Worm (Caenorhabditis elegans): Measurements from ENCODE around the gene C50D2.2.

DNA sequence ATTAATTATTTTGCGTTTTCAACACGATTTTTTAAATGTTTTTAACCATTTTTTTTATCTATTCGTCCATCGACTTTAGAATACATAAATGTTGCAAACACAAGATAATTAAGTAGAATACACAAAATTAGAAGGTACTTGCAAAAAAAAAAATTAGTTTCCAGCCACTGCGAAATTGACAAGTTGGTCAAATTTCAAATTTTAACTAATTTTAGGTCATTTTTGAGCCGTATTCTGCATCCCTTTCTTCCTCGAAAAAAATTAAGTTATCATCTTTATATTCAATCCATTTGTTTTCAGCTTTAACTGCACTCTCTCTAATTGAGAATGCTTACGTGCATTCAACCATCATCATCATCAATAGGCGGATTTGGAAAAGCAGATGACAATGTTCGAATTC, 39.6 kb upstream of the C50D2.2 start, which contains the start of gene egl-26:
- TF ChIP-seq T23F11.4 (GFP tag; optimal IDR thresholded peaks at IDR 0.05) (no peak), fkh-10 (GFP tag; optimal IDR thresholded peaks at IDR 0.05) (no peak), ama-1 (optimal IDR thresholded peaks at IDR 0.05) (no peak), odd-2 (tag; optimal IDR thresholded peaks at IDR 0.05) (no peak), ceh-19 (GFP tag; optimal IDR thresholded peaks at IDR 0.05) (no peak), rnt-1 (tag; optimal IDR thresholded peaks at IDR 0.05) (no peak), dve-1 (tag; optimal IDR thresholded peaks at IDR 0.05) (no peak), K02D7.2 (tag; optimal IDR thresholded peaks at IDR 0.05) (no peak), pag-3 (tag; optimal IDR thresholded peaks at IDR 0.05; ENCODE audit: borderline replicate concordance) (no peak), pha-4 (tag; optimal IDR thresholded peaks at IDR 0.05) (no peak), tbx-2 (tag; optimal IDR thresholded peaks at IDR 0.05) (no peak), unc-86 (tag; optimal IDR thresholded peaks at IDR 0.05) (no peak), hlh-13 (GFP tag; optimal IDR thresholded peaks at IDR 0.05) (no peak)

Data from whole organism, late embryonic.